Fruit fly (Drosophila melanogaster): Measurements from ENCODE around the gene Grip71.
A peak's percentile ranks its signal among the peaks of the same experiment; 100 is the strongest.

The Grip71 gene

DNA sequence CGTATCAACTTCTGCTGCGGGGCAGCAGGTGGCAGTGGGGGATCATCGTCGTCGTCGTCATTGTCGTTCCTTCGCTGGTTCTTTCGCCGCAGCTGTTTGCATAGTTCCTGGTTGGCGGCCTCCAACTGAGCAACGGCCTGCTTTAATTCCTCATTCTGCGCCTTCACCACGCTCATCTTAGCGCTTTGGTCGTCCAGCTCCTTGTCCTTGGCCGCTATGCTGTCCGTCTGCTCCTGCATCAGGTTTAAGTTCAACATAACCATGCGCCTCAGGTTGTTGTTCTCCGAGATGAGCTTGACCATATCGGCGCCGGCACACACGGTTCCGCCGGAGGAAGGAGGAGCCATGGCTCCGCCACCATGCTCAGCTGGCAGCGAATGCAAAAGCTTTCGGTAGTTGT lies 20.8 kb upstream of the Grip71 start:
- TF ChIP-seq h (optimal IDR thresholded peaks at IDR 0.05) (no peak), ttk (optimal IDR thresholded peaks at IDR 0.05) (peak; percentile 91)

DNA sequence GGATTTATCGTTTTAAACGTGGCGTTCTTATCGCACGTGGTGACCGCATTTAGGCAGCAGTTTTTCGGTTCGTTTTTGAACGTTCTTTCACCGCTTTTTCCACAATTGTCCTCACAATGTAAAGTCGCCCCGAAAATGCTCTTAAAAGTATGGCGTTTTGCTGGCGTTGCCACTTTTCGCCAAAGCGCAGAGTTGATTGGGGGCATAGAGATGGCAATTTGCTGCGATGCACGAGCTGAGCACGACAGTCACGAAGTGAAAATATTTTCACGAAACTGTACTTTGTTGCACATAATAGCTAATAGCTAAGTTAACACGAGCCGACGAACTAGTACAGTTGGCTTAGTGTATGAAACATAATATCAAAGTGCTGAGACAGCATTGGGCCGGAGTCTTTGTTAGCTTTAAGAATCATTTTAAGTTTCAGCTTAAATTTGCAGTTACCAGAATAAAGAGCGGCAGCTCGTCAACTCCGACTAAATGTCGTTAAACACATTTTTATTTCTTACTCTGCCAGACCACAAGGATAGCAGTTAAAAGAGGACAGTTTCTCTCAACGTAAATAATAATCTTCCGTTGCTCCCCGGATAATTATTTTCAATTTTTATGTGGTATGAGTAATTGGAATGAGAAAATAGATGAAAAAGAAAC lies 19.9 kb upstream of the Grip71 start, which contains the start of gene msl-1:
TSS of gene msl-1 (minus strand) at position 155 of the 651 bp plus-strand sequence.
- TF ChIP-seq Sin3A (optimal IDR thresholded peaks at IDR 0.05) (peak; percentile 23), psq (optimal IDR thresholded peaks at IDR 0.05) (no peak), insv (optimal IDR thresholded peaks at IDR 0.05) (no peak), h (optimal IDR thresholded peaks at IDR 0.05) (no peak)

DNA sequence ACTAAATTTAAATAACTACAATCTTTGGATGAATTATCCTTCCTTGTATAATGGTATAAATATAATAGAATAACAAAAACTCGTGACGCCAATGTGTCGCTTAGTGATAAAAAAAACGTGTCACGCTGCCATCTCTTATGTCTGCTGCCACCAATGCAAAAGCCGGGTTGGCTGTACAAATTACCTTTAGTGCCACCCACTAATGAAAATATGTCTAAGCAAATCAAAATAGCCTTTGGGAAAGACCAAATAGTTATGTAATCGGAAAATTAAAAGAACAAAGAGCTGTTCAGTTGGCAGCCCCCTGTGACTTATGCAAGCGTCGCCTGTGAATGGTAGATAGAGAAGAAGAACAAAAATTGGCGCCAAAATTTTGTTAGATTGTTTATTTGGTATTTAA lies 19.3 kb upstream of the Grip71 start, which contains the start of gene CG10336:
TSS of gene CG10336 (plus strand) at position 153 of the 400 bp plus-strand sequence.
- TF ChIP-seq Myc (optimal IDR thresholded peaks at IDR 0.05), result no peak

DNA sequence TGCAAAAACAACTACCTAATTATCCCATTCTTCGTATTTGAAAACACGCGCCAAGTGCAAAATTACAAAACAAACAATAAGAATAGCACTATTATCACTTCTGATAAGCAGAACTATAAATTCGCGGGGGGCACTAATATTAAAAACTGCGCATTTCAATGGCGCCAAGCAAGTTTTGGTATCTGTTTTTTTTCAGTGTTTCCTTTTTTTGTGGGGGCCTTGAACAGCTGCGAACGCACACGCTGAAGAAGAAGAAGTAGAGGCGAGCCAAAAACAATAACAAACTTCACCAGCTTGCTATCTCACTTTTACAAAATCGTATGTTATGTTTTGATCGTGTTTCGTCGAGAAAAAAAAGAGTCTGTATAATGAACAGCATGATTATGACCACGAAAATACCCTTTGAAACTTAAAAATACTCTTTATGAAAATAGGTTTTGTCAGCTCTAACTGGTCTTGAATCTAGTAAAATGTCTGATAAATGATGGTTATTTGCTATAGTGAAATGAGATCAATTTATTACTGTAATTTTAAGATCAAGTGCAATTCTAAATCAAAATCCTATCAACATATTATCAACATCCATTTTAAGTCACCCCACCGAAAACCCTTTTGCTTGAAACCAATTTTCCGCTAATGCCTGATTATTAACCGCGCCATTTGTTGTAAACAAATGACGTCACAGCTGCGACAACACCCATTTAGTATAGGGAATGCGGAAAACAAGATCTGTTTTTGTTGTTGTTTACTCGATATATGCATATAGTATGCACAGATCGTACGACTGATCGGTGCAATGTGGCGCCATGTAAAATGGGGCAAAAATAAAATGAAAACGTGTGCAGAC lies 14.5 kb upstream of the Grip71 start:
- TF ChIP-seq ttk (optimal IDR thresholded peaks at IDR 0.05), result no peak
- no peak for TF ChIP-seq Myc (optimal IDR thresholded peaks at IDR 0.05)
- no peak for TF ChIP-seq Sin3A (optimal IDR thresholded peaks at IDR 0.05)
- no peak for TF ChIP-seq psq (optimal IDR thresholded peaks at IDR 0.05)
- no peak for TF ChIP-seq insv (optimal IDR thresholded peaks at IDR 0.05)
- TF ChIP-seq h (optimal IDR thresholded peaks at IDR 0.05), result no peak

dm6 chr2L:18694724-18695105 lies 13.9 kb upstream of the Grip71 start:
- TF ChIP-seq insv (optimal IDR thresholded peaks at IDR 0.05), result no peak
- no peak for TF ChIP-seq Sin3A (optimal IDR thresholded peaks at IDR 0.05)
- no peak for TF ChIP-seq ttk (optimal IDR thresholded peaks at IDR 0.05)
- no peak for TF ChIP-seq h (optimal IDR thresholded peaks at IDR 0.05)
- TF ChIP-seq psq (optimal IDR thresholded peaks at IDR 0.05), result no peak
- TF ChIP-seq Myc (optimal IDR thresholded peaks at IDR 0.05), result no peak

DNA sequence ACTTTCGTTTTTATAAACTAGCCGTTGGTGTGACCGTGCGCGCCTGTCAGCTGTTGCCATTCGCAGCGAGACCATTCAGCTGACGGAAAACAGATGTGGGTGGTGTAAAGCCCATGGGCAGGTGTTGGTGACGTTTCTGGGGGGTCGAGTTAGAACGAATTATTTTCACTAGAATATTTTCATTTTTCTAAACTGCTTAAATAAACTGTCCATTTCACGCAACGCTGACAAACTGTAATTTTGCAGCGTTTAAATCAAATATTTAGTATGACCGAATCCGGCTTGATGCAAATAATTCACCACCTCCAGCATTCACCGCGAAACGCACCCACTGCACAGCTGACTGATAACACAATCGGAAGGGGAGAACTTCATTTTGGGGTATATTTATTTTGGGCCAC lies 13.2 kb upstream of the Grip71 start, which contains the start of the genes CG10383 and CG10338:
TSS of gene CG10383 (minus strand) at position 199 of the 401 bp plus-strand sequence.
TSS of gene CG10338 (plus strand) at position 261 of the 401 bp plus-strand sequence.
- TF ChIP-seq psq (optimal IDR thresholded peaks at IDR 0.05), result no peak
- TF ChIP-seq insv (optimal IDR thresholded peaks at IDR 0.05), result no peak
- no peak for TF ChIP-seq Myc (optimal IDR thresholded peaks at IDR 0.05)
- no peak for TF ChIP-seq ttk (optimal IDR thresholded peaks at IDR 0.05)
- TF ChIP-seq h (optimal IDR thresholded peaks at IDR 0.05), result no peak
- peak; percentile 81 for TF ChIP-seq Sin3A (optimal IDR thresholded peaks at IDR 0.05)

dm6 chr2L:18698559-18699130 lies 10.0 kb upstream of the Grip71 start, which contains the start of gene CG10341:
Gene CG10341 (plus strand): TSS chr2L:18698714.
- TF ChIP-seq insv (optimal IDR thresholded peaks at IDR 0.05) (no peak), psq (optimal IDR thresholded peaks at IDR 0.05) (no peak), ttk (optimal IDR thresholded peaks at IDR 0.05) (no peak), Sin3A (optimal IDR thresholded peaks at IDR 0.05) (no peak), h (optimal IDR thresholded peaks at IDR 0.05) (no peak), Myc (optimal IDR thresholded peaks at IDR 0.05) (no peak)

DNA sequence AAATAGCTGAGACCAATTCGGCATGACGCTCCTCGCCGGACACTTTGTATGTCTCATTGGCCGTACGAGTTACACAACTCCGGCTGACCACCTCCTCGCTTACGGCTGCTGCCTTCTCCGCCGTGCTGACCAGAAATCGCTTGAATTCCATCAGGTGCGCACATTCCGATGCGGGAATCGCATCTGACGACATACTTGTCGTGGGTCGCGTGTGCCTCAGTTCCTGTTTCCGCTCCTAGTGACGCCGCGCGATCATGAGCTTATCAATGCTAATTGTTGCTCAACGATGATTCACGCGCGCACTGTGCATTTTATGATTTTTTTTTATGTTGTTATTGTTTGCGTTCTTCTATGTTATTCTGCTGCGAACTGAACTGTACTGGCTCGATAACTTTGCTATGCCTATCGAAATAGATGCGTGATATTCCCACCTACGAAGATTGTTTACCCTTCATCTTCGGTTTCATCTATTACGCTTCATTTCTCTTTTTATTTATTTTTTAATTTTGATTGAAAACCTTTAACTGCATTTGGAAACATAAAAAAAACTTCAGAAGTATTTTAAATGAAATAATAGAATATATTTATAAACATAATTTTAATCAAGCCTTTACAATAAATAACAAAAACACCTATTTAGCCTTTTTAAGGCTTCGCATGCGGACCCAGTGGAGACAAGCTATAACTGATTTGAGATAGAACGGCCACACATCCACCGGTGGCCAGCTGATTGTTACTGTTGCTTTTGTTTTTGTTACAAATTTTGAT lies 5.7 kb upstream of the Grip71 start, which contains the start of the genes CG10376 and CG10343:
TSS of gene CG10376 (minus strand) at position 385 of the 768 bp plus-strand sequence.
TSS of gene CG10343 (plus strand) at position 753 of the 768 bp plus-strand sequence.
- TF ChIP-seq psq (optimal IDR thresholded peaks at IDR 0.05) (no peak), Myc (optimal IDR thresholded peaks at IDR 0.05) (no peak), h (optimal IDR thresholded peaks at IDR 0.05) (no peak), insv (optimal IDR thresholded peaks at IDR 0.05) (no peak), ttk (optimal IDR thresholded peaks at IDR 0.05) (no peak), Sin3A (optimal IDR thresholded peaks at IDR 0.05) (no peak)

DNA sequence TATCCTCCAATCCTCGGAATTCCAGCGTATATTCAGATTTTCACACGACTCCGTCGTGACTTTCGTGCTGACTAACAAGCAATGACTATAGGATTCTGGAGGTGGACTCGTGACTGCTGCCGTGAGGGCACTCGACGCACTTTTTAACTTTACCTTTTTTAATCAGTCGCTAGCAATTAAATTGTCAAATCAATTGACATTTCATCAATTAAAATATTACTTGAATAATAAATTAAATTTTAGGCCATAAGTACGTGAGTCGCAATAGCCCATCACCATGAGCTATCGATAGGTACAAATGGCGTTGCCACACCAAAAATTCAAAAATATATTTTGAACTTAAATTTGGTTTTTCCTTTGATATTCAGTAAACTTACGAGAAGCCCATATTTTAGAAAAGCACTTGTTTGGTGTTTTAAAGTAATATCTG lies 3.0 kb upstream of the Grip71 start, which contains the start of gene Jwa:
TSS of gene Jwa (minus strand) at position 87 of the 430 bp plus-strand sequence.
- TF ChIP-seq Sin3A (optimal IDR thresholded peaks at IDR 0.05), result no peak
- no peak for TF ChIP-seq h (optimal IDR thresholded peaks at IDR 0.05)
- no peak for TF ChIP-seq ttk (optimal IDR thresholded peaks at IDR 0.05)
- TF ChIP-seq insv (optimal IDR thresholded peaks at IDR 0.05), result no peak
- no peak for TF ChIP-seq psq (optimal IDR thresholded peaks at IDR 0.05)

dm6 chr2L:18707844-18708238 lies 805 bp upstream of the Grip71 start:
- TF ChIP-seq ttk (optimal IDR thresholded peaks at IDR 0.05) (no peak), h (optimal IDR thresholded peaks at IDR 0.05) (no peak), insv (optimal IDR thresholded peaks at IDR 0.05) (no peak), Sin3A (optimal IDR thresholded peaks at IDR 0.05) (no peak), Myc (optimal IDR thresholded peaks at IDR 0.05) (no peak), psq (optimal IDR thresholded peaks at IDR 0.05) (no peak)

dm6 chr2L:18713686-18714085 lies 5.0 kb downstream of the Grip71 start, which contains the start of gene Irk3:
Gene Irk3 (minus strand): TSS chr2L:18713748.
- TF ChIP-seq h (optimal IDR thresholded peaks at IDR 0.05) (no peak), insv (optimal IDR thresholded peaks at IDR 0.05) (no peak), Myc (optimal IDR thresholded peaks at IDR 0.05) (no peak)

Data from Kc167 (cell line).